Worm (Caenorhabditis elegans) whole organism, L1 larva: ENCODE measurements around the gene C40H1.8.
A peak's percentile ranks its signal among the peaks of the same experiment; 100 is the strongest.

Experiments used
- C04F5.9 ChIP-seq: sonication (generic microtip); optimal IDR thresholded peaks from 2 replicates; lab custom pipeline; 2016; ENCODE audit warnings: missing genetic modification characterization, missing compliant biosample characterization
- C16A3.4 ChIP-seq: fragments of 150-350 bp; optimal IDR thresholded peaks from 2 replicates; lab custom pipeline; 2014; ENCODE audit warnings: missing biosample characterization, missing genetic modification characterization
- F16B12.6 ChIP-seq: fragments of 150-350 bp; optimal IDR thresholded peaks from 2 replicates; lab custom pipeline; 2014; ENCODE audit warnings: missing biosample characterization, missing genetic modification characterization
- Y116A8C.19 ChIP-seq: sonication (generic microtip); optimal IDR thresholded peaks from 2 replicates; lab custom pipeline; 2016; ENCODE audit warnings: missing compliant biosample characterization, missing genetic modification characterization, borderline replicate concordance
- aha-1 ChIP-seq: fragments of 150-350 bp; optimal IDR thresholded peaks from 2 replicates; lab custom pipeline; 2014; ENCODE audit warnings: missing biosample characterization, missing genetic modification characterization
- ama-1 ChIP-seq: fragments of 150-350 bp; optimal IDR thresholded peaks from 2 replicates; lab custom pipeline; 2014
- ceh-63 ChIP-seq: fragments of 200-800 bp; sonication (Bioruptor generic); optimal IDR thresholded peaks from 2 replicates; lab custom pipeline; 2018; ENCODE audit warnings: mild to moderate bottlenecking, missing genetic modification characterization, missing compliant biosample characterization
- ceh-82 ChIP-seq, 3 experiments: fragments of 150-350 bp in 1 of 3; sonication (generic microtip) in 2 of 3; optimal IDR thresholded peaks; 2 replicates each; lab custom pipeline; 2014 to 2017; ENCODE audit warnings: missing biosample characterization in 3 of 3, missing genetic modification characterization in 3 of 3
- ces-1 ChIP-seq: fragments of 150-350 bp; optimal IDR thresholded peaks from 2 replicates; lab custom pipeline; 2014; ENCODE audit warnings: missing biosample characterization, missing genetic modification reagents, missing genetic modification characterization
- dpl-1 ChIP-seq, 3 experiments: fragments of 150-350 bp in 2 of 3; sonication (generic microtip) in 1 of 3; optimal IDR thresholded peaks; 2 replicates each; lab custom pipeline; 2014 to 2017; ENCODE audit warnings: missing biosample characterization in 3 of 3, missing genetic modification characterization in 3 of 3, missing genetic modification reagents in 3 of 3
- efl-3 ChIP-seq: fragments of 200-800 bp; sonication (Bioruptor generic); optimal IDR thresholded peaks from 2 replicates; lab custom pipeline; 2018; ENCODE audit warnings: mild to moderate bottlenecking, missing genetic modification characterization, missing compliant biosample characterization
- egl-27 ChIP-seq, 2 experiments: fragments of 150-350 bp in 1 of 2; sonication (generic microtip); optimal IDR thresholded peaks; 3 replicates each; lab custom pipeline; 2017 to 2018; ENCODE audit warnings: missing biosample characterization in 2 of 2, missing genetic modification characterization in 2 of 2, missing genetic modification reagents in 2 of 2
- elt-2 ChIP-seq: sonication (generic microtip); optimal IDR thresholded peaks from 2 replicates; lab custom pipeline; 2016; ENCODE audit warnings: missing genetic modification characterization, mild to moderate bottlenecking, inconsistent platforms, missing compliant biosample characterization, missing genetic modification reagents
- ets-5 ChIP-seq: fragments of 200-800 bp; sonication (Bioruptor generic); IDR thresholded peaks from 2 replicates; pipeline ENCODE4 v1.3.6; 2022; ENCODE audit warnings: missing genetic modification characterization, missing compliant biosample characterization
- fkh-10 ChIP-seq: sonication (generic microtip); optimal IDR thresholded peaks from 2 replicates; lab custom pipeline; 2017; ENCODE audit warnings: missing biosample characterization, missing genetic modification reagents, missing genetic modification characterization
- fkh-4 ChIP-seq: sonication (generic microtip); optimal IDR thresholded peaks from 2 replicates; lab custom pipeline; 2016; ENCODE audit warnings: missing compliant biosample characterization, missing genetic modification characterization, borderline replicate concordance
- fkh-8 ChIP-seq: sonication (generic microtip); optimal IDR thresholded peaks from 2 replicates; lab custom pipeline; 2016; ENCODE audit warnings: mild to moderate bottlenecking, missing genetic modification characterization, missing compliant biosample characterization
- fos-1 ChIP-seq: fragments of 150-350 bp; optimal IDR thresholded peaks from 2 replicates; lab custom pipeline; 2014; ENCODE audit warnings: missing biosample characterization, missing genetic modification characterization
- grh-1 ChIP-seq: fragments of 200-800 bp; sonication (Bioruptor generic); IDR thresholded peaks from 2 replicates; pipeline ENCODE4 v1.3.6; 2022; ENCODE audit warnings: missing genetic modification reagents, missing genetic modification characterization, missing compliant biosample characterization
- hlh-4 ChIP-seq: sonication (generic microtip); optimal IDR thresholded peaks from 2 replicates; lab custom pipeline; 2016; ENCODE audit warnings: mild to moderate bottlenecking, missing genetic modification characterization, missing compliant biosample characterization
- irx-1 ChIP-seq: sonication (generic microtip); optimal IDR thresholded peaks from 2 replicates; lab custom pipeline; 2016; ENCODE audit warnings: missing genetic modification characterization, missing compliant biosample characterization
- jun-1 ChIP-seq: fragments of 150-350 bp; optimal IDR thresholded peaks from 2 replicates; lab custom pipeline; 2014; ENCODE audit warnings: missing biosample characterization, missing genetic modification reagents, missing genetic modification characterization
- lin-13 ChIP-seq: fragments of 150-350 bp; optimal IDR thresholded peaks from 2 replicates; lab custom pipeline; 2014; ENCODE audit warnings: missing biosample characterization, missing genetic modification reagents, missing genetic modification characterization
- lin-14 ChIP-seq: fragments of 200-800 bp; sonication (Bioruptor generic); optimal IDR thresholded peaks from 2 replicates; lab custom pipeline; 2018; ENCODE audit warnings: mild to moderate bottlenecking, missing genetic modification characterization, moderate library complexity, missing compliant biosample characterization
- lin-35 ChIP-seq, 2 experiments: fragments of 150-350 bp; optimal IDR thresholded peaks; 2 replicates each; lab custom pipeline; 2014; ENCODE audit warnings: missing biosample characterization in 2 of 2, missing genetic modification characterization in 2 of 2, missing genetic modification reagents in 2 of 2
- lin-39 ChIP-seq: fragments of 150-350 bp; optimal IDR thresholded peaks from 2 replicates; lab custom pipeline; 2014; ENCODE audit warnings: missing biosample characterization, missing genetic modification reagents, missing genetic modification characterization
- lsy-2 ChIP-seq, 2 experiments: fragments of 150-350 bp; optimal IDR thresholded peaks; 2 replicates each; lab custom pipeline; 2014; ENCODE audit warnings: missing biosample characterization in 2 of 2, missing genetic modification characterization in 2 of 2
- mab-9 ChIP-seq: fragments of 200-800 bp; sonication (Bioruptor generic); IDR thresholded peaks from 2 replicates; pipeline ENCODE4 v1.3.6; 2022; ENCODE audit warnings: missing genetic modification reagents, missing genetic modification characterization, missing compliant biosample characterization
- mdl-1 ChIP-seq, 2 experiments: fragments of 150-350 bp; optimal IDR thresholded peaks; 2 replicates each; lab custom pipeline; 2014 to 2017; ENCODE audit warnings: missing biosample characterization in 2 of 2, missing genetic modification characterization in 2 of 2, inconsistent platforms in 1 of 2
- mef-2 ChIP-seq: fragments of 150-350 bp; optimal IDR thresholded peaks from 2 replicates; lab custom pipeline; 2014; ENCODE audit warnings: missing biosample characterization, missing genetic modification characterization
- mep-1 ChIP-seq: fragments of 150-350 bp; optimal IDR thresholded peaks from 2 replicates; lab custom pipeline; 2014; ENCODE audit warnings: missing biosample characterization, missing genetic modification characterization
- nhr-19 ChIP-seq: fragments of 200-800 bp; sonication (Bioruptor generic); conservative IDR thresholded peaks from 2 replicates; pipeline ENCODE4 v1.3.6; 2022; ENCODE audit warnings: missing genetic modification characterization, missing compliant biosample characterization
- nhr-28 ChIP-seq: fragments of 150-350 bp; optimal IDR thresholded peaks from 2 replicates; lab custom pipeline; 2014; ENCODE audit warnings: missing biosample characterization, missing genetic modification characterization
- nhr-47 ChIP-seq: sonication (generic microtip); optimal IDR thresholded peaks from 2 replicates; lab custom pipeline; 2016; ENCODE audit warnings: mild to moderate bottlenecking, missing genetic modification characterization, moderate library complexity, missing compliant biosample characterization
- nhr-71 ChIP-seq: sonication (generic microtip); optimal IDR thresholded peaks from 2 replicates; lab custom pipeline; 2016; ENCODE audit warnings: mild to moderate bottlenecking, missing genetic modification characterization, moderate library complexity, missing compliant biosample characterization
- nhr-76 ChIP-seq: sonication (generic microtip); optimal IDR thresholded peaks from 2 replicates; lab custom pipeline; 2017; ENCODE audit warnings: missing biosample characterization, missing genetic modification characterization
- nhr-84 ChIP-seq: sonication (generic microtip); optimal IDR thresholded peaks from 2 replicates; lab custom pipeline; 2017; ENCODE audit warnings: missing biosample characterization, missing genetic modification characterization
- nhr-85 ChIP-seq: sonication (generic microtip); peaks from one replicate; lab custom pipeline; 2016; ENCODE audit warnings: missing genetic modification characterization, inconsistent platforms, missing compliant biosample characterization
- pqm-1 ChIP-seq: sonication (generic microtip); optimal IDR thresholded peaks from 3 replicates; lab custom pipeline; 2017; ENCODE audit warnings: missing biosample characterization, missing genetic modification characterization
- rnt-1 ChIP-seq: sonication (generic microtip); optimal IDR thresholded peaks from 2 replicates; lab custom pipeline; 2016; ENCODE audit warnings: mild to moderate bottlenecking, missing genetic modification characterization, moderate library complexity, missing compliant biosample characterization
- skn-1 ChIP-seq: fragments of 150-350 bp; optimal IDR thresholded peaks from 2 replicates; lab custom pipeline; 2014; ENCODE audit warnings: missing biosample characterization, missing genetic modification characterization
- sox-4 ChIP-seq: sonication (generic microtip); optimal IDR thresholded peaks from 2 replicates; lab custom pipeline; 2016; ENCODE audit warnings: missing genetic modification characterization, missing compliant biosample characterization
- sup-37 ChIP-seq: fragments of 200-800 bp; sonication (Bioruptor generic); optimal IDR thresholded peaks from 2 replicates; lab custom pipeline; 2018; ENCODE audit warnings: mild to moderate bottlenecking, missing genetic modification characterization, missing compliant biosample characterization
- swsn-7 ChIP-seq: sonication (generic microtip); optimal IDR thresholded peaks from 2 replicates; lab custom pipeline; 2016; ENCODE audit warnings: missing genetic modification characterization, missing compliant biosample characterization
- tbx-2 ChIP-seq: sonication (generic microtip); optimal IDR thresholded peaks from 2 replicates; lab custom pipeline; 2016; ENCODE audit warnings: missing genetic modification characterization, missing compliant biosample characterization
- unc-130 ChIP-seq: fragments of 150-350 bp; optimal IDR thresholded peaks from 2 replicates; lab custom pipeline; 2017; ENCODE audit warnings: missing biosample characterization, missing genetic modification characterization, inconsistent platforms
- unc-62 ChIP-seq: fragments of 150-350 bp; optimal IDR thresholded peaks from 2 replicates; lab custom pipeline; 2014; ENCODE audit warnings: missing biosample characterization, missing genetic modification reagents, missing genetic modification characterization
- unc-86 ChIP-seq: sonication (generic microtip); optimal IDR thresholded peaks from 2 replicates; lab custom pipeline; 2016; ENCODE audit warnings: missing genetic modification characterization, missing compliant biosample characterization
- vab-15 ChIP-seq: sonication (generic microtip); optimal IDR thresholded peaks from 2 replicates; lab custom pipeline; 2017; ENCODE audit warnings: missing genotype, mild to moderate bottlenecking, missing genetic modification characterization, missing compliant biosample characterization
- xbp-1 ChIP-seq: sonication (generic microtip); optimal IDR thresholded peaks from 2 replicates; lab custom pipeline; 2016; ENCODE audit warnings: missing genetic modification characterization, missing compliant biosample characterization
- zag-1 ChIP-seq: fragments of 150-350 bp; optimal IDR thresholded peaks from 2 replicates; lab custom pipeline; 2014; ENCODE audit warnings: missing biosample characterization, missing genetic modification characterization
- zip-4 ChIP-seq: fragments of 200-800 bp; sonication (Bioruptor generic); optimal IDR thresholded peaks from 2 replicates; lab custom pipeline; 2018; ENCODE audit warnings: mild to moderate bottlenecking, missing genetic modification characterization, moderate library complexity, missing compliant biosample characterization
- ztf-4 ChIP-seq: fragments of 150-350 bp; optimal IDR thresholded peaks from 2 replicates; lab custom pipeline; 2014; ENCODE audit warnings: missing biosample characterization, missing genetic modification characterization

The C40H1.8 gene

DNA sequence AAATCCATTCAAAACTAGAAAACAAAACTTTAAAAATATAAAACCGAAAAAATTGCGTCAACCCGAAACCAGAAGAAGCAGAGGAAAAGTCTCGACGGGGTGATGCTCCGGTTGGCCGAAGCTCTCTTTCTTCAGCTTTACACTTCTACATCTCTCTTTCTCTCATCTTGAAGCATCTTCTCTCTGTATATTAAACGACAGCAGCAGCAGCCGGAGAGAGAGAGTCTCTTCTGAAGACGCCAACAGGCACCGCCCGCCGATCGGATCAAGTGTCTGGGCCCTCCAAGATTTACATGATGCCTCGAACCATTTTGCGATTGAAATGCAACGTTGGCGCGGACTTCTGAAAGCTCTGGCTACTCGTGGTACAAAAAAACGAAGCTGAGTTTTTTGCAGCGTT is 32.2 kb downstream of the C40H1.8 start:
- TF ChIP-seq nhr-19 (GFP tag; lab: Robert Waterston, UW) (no peak), unc-130 (tag; lab: Kevin White, UChicago) (no peak), ama-1 (lab: Kevin White, UChicago) (no peak), xbp-1 (tag; lab: Kevin White, UChicago) (no peak), ceh-82 (tag; optimal IDR thresholded peaks at IDR 0.05; lab: Kevin White, UChicago) (no peak), fos-1 (tag; lab: Kevin White, UChicago) (no peak), lsy-2 (tag; optimal IDR thresholded peaks at IDR 0.05; lab: Kevin White, UChicago) (peak in 1 of 2 experiments; percentile 20), unc-62 (GFP tag; lab: Kevin White, UChicago) (no peak), lin-14 (GFP tag; lab: Kevin White, UChicago) (peak; percentile 15), ztf-4 (tag; lab: Kevin White, UChicago) (no peak), nhr-71 (peak; percentile 30), zag-1 (tag; lab: Kevin White, UChicago) (no peak), fkh-4 (tag; lab: Kevin White, UChicago) (no peak), F16B12.6 (tag; lab: Kevin White, UChicago) (no peak), rnt-1 (peak; percentile 47), fkh-10 (GFP tag; lab: Kevin White, UChicago) (no peak), jun-1 (no peak), nhr-47 (no peak), unc-86 (tag; lab: Kevin White, UChicago) (no peak), irx-1 (tag; lab: Kevin White, UChicago) (no peak), nhr-28 (tag; lab: Kevin White, UChicago) (no peak), egl-27 (tag; optimal IDR thresholded peaks at IDR 0.05; lab: Kevin White, UChicago) (no peak), Y116A8C.19 (tag; lab: Kevin White, UChicago) (no peak)

- no peak for TF ChIP-seq mab-9 (GFP tag; lab: Robert Waterston, UW)
- no peak for TF ChIP-seq sox-4 (tag; lab: Kevin White, UChicago)
- TF ChIP-seq ets-5 (GFP tag; lab: Robert Waterston, UW) = no peak
- no peak for TF ChIP-seq hlh-4 (tag; lab: Kevin White, UChicago)
- no peak for TF ChIP-seq elt-2
- no peak for TF ChIP-seq C16A3.4 (tag; lab: Kevin White, UChicago)
- TF ChIP-seq lin-13 (GFP tag; lab: Kevin White, UChicago) = no peak
- peak; percentile 43 for TF ChIP-seq unc-130 (tag; lab: Kevin White, UChicago)
- no peak for TF ChIP-seq skn-1 (tag; lab: Kevin White, UChicago)
- TF ChIP-seq nhr-76 (tag; lab: Kevin White, UChicago) = no peak
- TF ChIP-seq aha-1 = no peak
- TF ChIP-seq lin-39 (tag; lab: Kevin White, UChicago) = no peak
- TF ChIP-seq vab-15 (tag; lab: Kevin White, UChicago) = no peak
- TF ChIP-seq sup-37 = no peak
- no peak for TF ChIP-seq nhr-85 (tag; lab: Kevin White, UChicago)
- TF ChIP-seq nhr-19 (GFP tag; lab: Robert Waterston, UW) = 0 out of 2 replicates have a peak, but pooled peaks have one; percentile 12
- no peak for TF ChIP-seq mef-2 (tag; lab: Kevin White, UChicago)
- TF ChIP-seq fos-1 (tag; lab: Kevin White, UChicago) = no peak
- peak; percentile 51 for TF ChIP-seq nhr-71
- no peak for TF ChIP-seq C04F5.9 (tag; lab: Kevin White, UChicago)
- peak in 1 of 2 experiments; percentile 18 for TF ChIP-seq lin-35 (GFP tag; optimal IDR thresholded peaks at IDR 0.05; lab: Kevin White, UChicago)
- no peak for TF ChIP-seq zip-4 (GFP tag; lab: Kevin White, UChicago)
- no peak for TF ChIP-seq grh-1 (GFP tag; lab: Robert Waterston, UW)
- TF ChIP-seq nhr-84 (tag; lab: Kevin White, UChicago) = no peak
- TF ChIP-seq lin-14 (GFP tag; lab: Kevin White, UChicago) = peak; percentile 64
- no peak for TF ChIP-seq ces-1 (GFP tag; lab: Kevin White, UChicago)
- TF ChIP-seq dpl-1 (GFP tag; optimal IDR thresholded peaks at IDR 0.05; lab: Kevin White, UChicago) = peak in 1 of 3 experiments; percentile 6
- TF ChIP-seq swsn-7 (tag; lab: Kevin White, UChicago) = no peak
- no peak for TF ChIP-seq fkh-8 (tag; lab: Kevin White, UChicago)
- no peak for TF ChIP-seq pqm-1 (tag; lab: Kevin White, UChicago)
- TF ChIP-seq mep-1 = no peak
- TF ChIP-seq efl-3 (GFP tag; lab: Kevin White, UChicago) = no peak
- peak; percentile 31 for TF ChIP-seq tbx-2 (tag; lab: Kevin White, UChicago)
- no peak for TF ChIP-seq ceh-63 (GFP tag; lab: Kevin White, UChicago)
- TF ChIP-seq mdl-1 (tag; optimal IDR thresholded peaks at IDR 0.05; lab: Kevin White, UChicago) = peak in 1 of 2 experiments; percentile 27
Observed at ce11 chrIII:9353814-9354213, 39.3 kb downstream of the C40H1.8 start.
